Worm (Caenorhabditis elegans) whole organism, L1 larva: Measurements from ENCODE around the gene unc-71.

ENCODE experiments used
- C16A3.4 ChIP-seq: fragments of 150-350 bp; optimal IDR thresholded peaks from 2 replicates; lab custom pipeline; 2014; ENCODE audit warnings: missing biosample characterization, missing genetic modification characterization
- F16B12.6 ChIP-seq: fragments of 150-350 bp; optimal IDR thresholded peaks from 2 replicates; lab custom pipeline; 2014; ENCODE audit warnings: missing biosample characterization, missing genetic modification characterization
- Y116A8C.19 ChIP-seq: sonication (generic microtip); optimal IDR thresholded peaks from 2 replicates; lab custom pipeline; 2016; ENCODE audit warnings: missing compliant biosample characterization, missing genetic modification characterization, borderline replicate concordance
- aha-1 ChIP-seq: fragments of 150-350 bp; optimal IDR thresholded peaks from 2 replicates; lab custom pipeline; 2014; ENCODE audit warnings: missing biosample characterization, missing genetic modification characterization
- blmp-1 ChIP-seq: fragments of 150-350 bp; optimal IDR thresholded peaks from 2 replicates; lab custom pipeline; 2014; ENCODE audit warnings: missing biosample characterization, missing genetic modification characterization
- ceh-8 ChIP-seq: fragments of 200-800 bp; sonication (Bioruptor generic); optimal IDR thresholded peaks from 2 replicates; lab custom pipeline; 2018; ENCODE audit warnings: mild to moderate bottlenecking, missing genetic modification characterization, moderate library complexity, missing compliant biosample characterization
- ces-1 ChIP-seq: fragments of 150-350 bp; optimal IDR thresholded peaks from 2 replicates; lab custom pipeline; 2014; ENCODE audit warnings: missing biosample characterization, missing genetic modification reagents, missing genetic modification characterization
- dsc-1 ChIP-seq: sonication (generic microtip); optimal IDR thresholded peaks from 2 replicates; lab custom pipeline; 2016; ENCODE audit warnings: mild to moderate bottlenecking, missing genetic modification characterization, missing compliant biosample characterization
- efl-1 ChIP-seq, 4 experiments: fragments of 150-350 bp; optimal IDR thresholded peaks in 3 of 4; peaks in 1 of 4; 1 replicate in 1 of 4; 2 replicates in 3 of 4; lab custom pipeline; 2014; ENCODE audit warnings: missing biosample characterization in 2 of 4, missing genetic modification characterization in 2 of 4, missing genetic modification reagents in 2 of 4
- elt-2 ChIP-seq: sonication (generic microtip); optimal IDR thresholded peaks from 2 replicates; lab custom pipeline; 2016; ENCODE audit warnings: missing genetic modification characterization, mild to moderate bottlenecking, inconsistent platforms, missing compliant biosample characterization, missing genetic modification reagents
- elt-3 ChIP-seq, 6 experiments: fragments of 150-350 bp in 1 of 6; sonication (generic microtip); optimal IDR thresholded peaks; 2 replicates each; lab custom pipeline; 2017 to 2018; ENCODE audit warnings: missing biosample characterization in 6 of 6, missing genetic modification characterization in 6 of 6, inconsistent platforms in 1 of 6
- fkh-4 ChIP-seq: sonication (generic microtip); optimal IDR thresholded peaks from 2 replicates; lab custom pipeline; 2016; ENCODE audit warnings: missing compliant biosample characterization, missing genetic modification characterization, borderline replicate concordance
- irx-1 ChIP-seq: sonication (generic microtip); optimal IDR thresholded peaks from 2 replicates; lab custom pipeline; 2016; ENCODE audit warnings: missing genetic modification characterization, missing compliant biosample characterization
- jun-1 ChIP-seq: fragments of 150-350 bp; optimal IDR thresholded peaks from 2 replicates; lab custom pipeline; 2014; ENCODE audit warnings: missing biosample characterization, missing genetic modification reagents, missing genetic modification characterization
- lin-13 ChIP-seq: fragments of 150-350 bp; optimal IDR thresholded peaks from 2 replicates; lab custom pipeline; 2014; ENCODE audit warnings: missing biosample characterization, missing genetic modification reagents, missing genetic modification characterization
- lin-14 ChIP-seq: fragments of 200-800 bp; sonication (Bioruptor generic); optimal IDR thresholded peaks from 2 replicates; lab custom pipeline; 2018; ENCODE audit warnings: mild to moderate bottlenecking, missing genetic modification characterization, moderate library complexity, missing compliant biosample characterization
- lin-15B ChIP-seq: fragments of 150-350 bp; sonication (generic microtip); optimal IDR thresholded peaks from 3 replicates; lab custom pipeline; 2014; ENCODE audit warnings: missing biosample characterization, missing genetic modification characterization
- lin-35 ChIP-seq, 2 experiments: fragments of 150-350 bp; optimal IDR thresholded peaks; 2 replicates each; lab custom pipeline; 2014; ENCODE audit warnings: missing biosample characterization in 2 of 2, missing genetic modification characterization in 2 of 2, missing genetic modification reagents in 2 of 2
- lir-3 ChIP-seq: sonication (generic microtip); optimal IDR thresholded peaks from 2 replicates; lab custom pipeline; 2016; ENCODE audit warnings: mild to moderate bottlenecking, missing genetic modification characterization, moderate library complexity, missing compliant biosample characterization; ENCODE audit not compliant: poor library complexity
- lsy-2 ChIP-seq, 2 experiments: fragments of 150-350 bp; optimal IDR thresholded peaks; 2 replicates each; lab custom pipeline; 2014; ENCODE audit warnings: missing biosample characterization in 2 of 2, missing genetic modification characterization in 2 of 2
- mdl-1 ChIP-seq, 2 experiments: fragments of 150-350 bp; optimal IDR thresholded peaks; 2 replicates each; lab custom pipeline; 2014 to 2017; ENCODE audit warnings: missing biosample characterization in 2 of 2, missing genetic modification characterization in 2 of 2, inconsistent platforms in 1 of 2
- mep-1 ChIP-seq: fragments of 150-350 bp; optimal IDR thresholded peaks from 2 replicates; lab custom pipeline; 2014; ENCODE audit warnings: missing biosample characterization, missing genetic modification characterization
- nhr-19 ChIP-seq: fragments of 200-800 bp; sonication (Bioruptor generic); conservative IDR thresholded peaks from 2 replicates; pipeline ENCODE4 v1.3.6; 2022; ENCODE audit warnings: missing genetic modification characterization, missing compliant biosample characterization
- nhr-20 ChIP-seq: sonication (generic microtip); optimal IDR thresholded peaks from 2 replicates; lab custom pipeline; 2016; ENCODE audit warnings: mild to moderate bottlenecking, missing genetic modification characterization, missing compliant biosample characterization
- nhr-47 ChIP-seq: sonication (generic microtip); optimal IDR thresholded peaks from 2 replicates; lab custom pipeline; 2016; ENCODE audit warnings: mild to moderate bottlenecking, missing genetic modification characterization, moderate library complexity, missing compliant biosample characterization
- nhr-71 ChIP-seq: sonication (generic microtip); optimal IDR thresholded peaks from 2 replicates; lab custom pipeline; 2016; ENCODE audit warnings: mild to moderate bottlenecking, missing genetic modification characterization, moderate library complexity, missing compliant biosample characterization
- nhr-77 ChIP-seq: fragments of 150-350 bp; optimal IDR thresholded peaks from 2 replicates; lab custom pipeline; 2014; ENCODE audit warnings: missing biosample characterization, missing genetic modification characterization
- nhr-85 ChIP-seq: sonication (generic microtip); peaks from one replicate; lab custom pipeline; 2016; ENCODE audit warnings: missing genetic modification characterization, inconsistent platforms, missing compliant biosample characterization
- pax-3 ChIP-seq: fragments of 200-800 bp; sonication (Bioruptor generic); optimal IDR thresholded peaks from 2 replicates; lab custom pipeline; 2018; ENCODE audit warnings: mild to moderate bottlenecking, missing genetic modification characterization, moderate library complexity, missing compliant biosample characterization
- skn-1 ChIP-seq: fragments of 150-350 bp; optimal IDR thresholded peaks from 2 replicates; lab custom pipeline; 2014; ENCODE audit warnings: missing biosample characterization, missing genetic modification characterization
- snu-23 ChIP-seq: sonication (generic microtip); optimal IDR thresholded peaks from 2 replicates; lab custom pipeline; 2016; ENCODE audit warnings: missing genetic modification characterization, missing compliant biosample characterization
- sup-37 ChIP-seq: fragments of 200-800 bp; sonication (Bioruptor generic); optimal IDR thresholded peaks from 2 replicates; lab custom pipeline; 2018; ENCODE audit warnings: mild to moderate bottlenecking, missing genetic modification characterization, missing compliant biosample characterization
- swsn-7 ChIP-seq: sonication (generic microtip); optimal IDR thresholded peaks from 2 replicates; lab custom pipeline; 2016; ENCODE audit warnings: missing genetic modification characterization, missing compliant biosample characterization
- unc-130 ChIP-seq: fragments of 150-350 bp; optimal IDR thresholded peaks from 2 replicates; lab custom pipeline; 2017; ENCODE audit warnings: missing biosample characterization, missing genetic modification characterization, inconsistent platforms
- vab-15 ChIP-seq: sonication (generic microtip); optimal IDR thresholded peaks from 2 replicates; lab custom pipeline; 2017; ENCODE audit warnings: missing genotype, mild to moderate bottlenecking, missing genetic modification characterization, missing compliant biosample characterization
- xbp-1 ChIP-seq: sonication (generic microtip); optimal IDR thresholded peaks from 2 replicates; lab custom pipeline; 2016; ENCODE audit warnings: missing genetic modification characterization, missing compliant biosample characterization
- ztf-11 ChIP-seq, 2 experiments: sonication (generic microtip); optimal IDR thresholded peaks; 2 replicates each; lab custom pipeline; 2016 to 2017; ENCODE audit warnings: missing genetic modification characterization in 2 of 2, missing biosample characterization in 1 of 2, missing compliant biosample characterization in 1 of 2
- ztf-4 ChIP-seq: fragments of 150-350 bp; optimal IDR thresholded peaks from 2 replicates; lab custom pipeline; 2014; ENCODE audit warnings: missing biosample characterization, missing genetic modification characterization

unc-71 gene

DNA sequence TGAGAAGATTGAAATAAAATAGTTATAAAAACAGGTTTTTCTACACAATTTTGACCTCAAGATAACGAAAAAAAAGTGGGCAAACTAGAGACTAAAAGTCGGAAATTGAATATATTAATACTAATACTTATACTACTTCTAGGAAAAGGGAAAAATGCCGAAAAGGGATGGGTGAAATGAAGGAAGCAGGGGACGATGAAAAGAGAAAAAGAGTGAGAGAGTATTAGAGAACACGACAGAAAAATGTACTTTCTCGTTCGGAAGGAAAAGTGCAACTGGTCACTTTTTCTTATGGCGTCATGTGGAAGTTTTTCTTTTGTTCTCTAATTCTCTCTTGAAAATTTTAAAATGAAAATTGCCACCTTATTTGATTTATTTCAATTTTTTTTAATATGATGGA, 50.2 kb downstream of the unc-71 start (continued):
- TF ChIP-seq nhr-71 (tag; lab: Kevin White, UChicago), result peak; percentile 91
- TF ChIP-seq lin-14 (GFP tag; lab: Kevin White, UChicago), result peak; percentile 92
- peak; percentile 98 for TF ChIP-seq nhr-85 (tag; lab: Kevin White, UChicago)
- TF ChIP-seq irx-1 (tag; lab: Kevin White, UChicago), result no peak
- peak; percentile 19 for TF ChIP-seq ztf-4 (tag; lab: Kevin White, UChicago)
- peak; percentile 64 for TF ChIP-seq mep-1
- peak; percentile 47 for TF ChIP-seq dsc-1 (tag; lab: Kevin White, UChicago)
- TF ChIP-seq efl-1 (optimal IDR thresholded peaks at IDR 0.05; lab: Kevin White, UChicago), result peak; percentile 24 to 28
- TF ChIP-seq efl-1 (GFP tag; optimal IDR thresholded peaks at IDR 0.05 in 1 of 2; lab: Kevin White, UChicago), result peak; percentile 27 to 89
- peak; percentile 82 for TF ChIP-seq nhr-47
- TF ChIP-seq xbp-1 (tag; lab: Kevin White, UChicago), result peak; percentile 18

- no peak for TF ChIP-seq efl-1 (optimal IDR thresholded peaks at IDR 0.05; lab: Kevin White, UChicago)
- TF ChIP-seq efl-1 (GFP tag; optimal IDR thresholded peaks at IDR 0.05 in 1 of 2; lab: Kevin White, UChicago), result peak in 1 of 2 experiments; percentile 38
- no peak for TF ChIP-seq nhr-77 (tag; lab: Kevin White, UChicago)
Observed at ce11 chrIII:12840204-12840603, 51.3 kb downstream of the unc-71 start.

DNA sequence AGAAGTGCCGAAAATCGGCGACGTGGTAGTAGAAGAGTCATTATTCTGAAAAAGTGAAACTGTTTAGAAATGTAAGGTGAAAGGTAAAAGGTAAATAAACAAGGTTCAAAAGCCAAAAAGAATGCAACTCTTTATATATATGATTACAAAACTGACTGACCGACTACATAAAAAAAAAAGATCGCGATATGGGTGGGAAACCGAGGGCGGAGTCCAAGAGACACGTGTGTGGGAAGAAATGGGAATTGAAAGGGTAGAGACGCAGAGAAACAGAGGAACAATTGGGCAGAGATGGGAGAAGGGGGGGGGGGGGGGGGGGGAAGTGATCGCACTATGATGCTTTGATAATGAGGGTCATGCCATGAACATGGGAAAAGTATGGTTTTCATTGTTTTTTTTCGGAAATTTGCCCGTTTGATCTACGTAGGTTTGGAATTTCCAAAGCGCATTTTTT, 52.6 kb downstream of the unc-71 start, which contains the start of gene Y37D8A.4:
Gene Y37D8A.4 (minus strand): TSS at position 51 of the 454 bp plus-strand sequence.
- TF ChIP-seq swsn-7 (tag; lab: Kevin White, UChicago) (no peak), mdl-1 (tag; optimal IDR thresholded peaks at IDR 0.05; lab: Kevin White, UChicago) (peak in 1 of 2 experiments; percentile 81), Y116A8C.19 (no peak), nhr-71 (tag; lab: Kevin White, UChicago) (peak; percentile 38), ceh-8 (GFP tag; lab: Kevin White, UChicago) (no peak), nhr-85 (tag; lab: Kevin White, UChicago) (peak; percentile 90), C16A3.4 (tag; lab: Kevin White, UChicago) (no peak), fkh-4 (tag; lab: Kevin White, UChicago) (no peak), blmp-1 (tag; lab: Kevin White, UChicago) (peak; percentile 58), jun-1 (tag; lab: Kevin White, UChicago) (no peak), lin-35 (GFP tag; optimal IDR thresholded peaks at IDR 0.05; lab: Kevin White, UChicago) (peak in 1 of 2 experiments; percentile 49), lir-3 (tag; lab: Kevin White, UChicago) (no peak), F16B12.6 (tag; lab: Kevin White, UChicago) (no peak), lin-14 (GFP tag; lab: Kevin White, UChicago) (peak; percentile 85), sup-37 (GFP tag; lab: Kevin White, UChicago) (no peak), ztf-11 (tag; optimal IDR thresholded peaks at IDR 0.05; lab: Kevin White, UChicago) (no peak), lin-13 (peak; percentile 4), pax-3 (tag; lab: Kevin White, UChicago) (peak; percentile 31), nhr-19 (peak; percentile 50), mep-1 (no peak), ces-1 (GFP tag; lab: Kevin White, UChicago) (no peak), nhr-20 (tag; lab: Kevin White, UChicago) (peak; percentile 21), lin-15B (no peak), lsy-2 (tag; optimal IDR thresholded peaks at IDR 0.05; lab: Kevin White, UChicago) (peak; percentile 12 to 13), vab-15 (tag; lab: Kevin White, UChicago) (peak; percentile 13), aha-1 (tag; lab: Kevin White, UChicago) (no peak), unc-130 (tag; lab: Kevin White, UChicago) (peak; percentile 28), skn-1 (tag; lab: Kevin White, UChicago) (no peak), elt-2 (tag; lab: Kevin White, UChicago) (peak; percentile 22), elt-3 (tag; optimal IDR thresholded peaks at IDR 0.05; lab: Kevin White, UChicago) (peak in 1 of 6 experiments; percentile 41), snu-23 (GFP tag; lab: Kevin White, UChicago) (peak; percentile 14)
